Fruit fly (Drosophila melanogaster): ENCODE results near the gene Ada2b.

DNA sequence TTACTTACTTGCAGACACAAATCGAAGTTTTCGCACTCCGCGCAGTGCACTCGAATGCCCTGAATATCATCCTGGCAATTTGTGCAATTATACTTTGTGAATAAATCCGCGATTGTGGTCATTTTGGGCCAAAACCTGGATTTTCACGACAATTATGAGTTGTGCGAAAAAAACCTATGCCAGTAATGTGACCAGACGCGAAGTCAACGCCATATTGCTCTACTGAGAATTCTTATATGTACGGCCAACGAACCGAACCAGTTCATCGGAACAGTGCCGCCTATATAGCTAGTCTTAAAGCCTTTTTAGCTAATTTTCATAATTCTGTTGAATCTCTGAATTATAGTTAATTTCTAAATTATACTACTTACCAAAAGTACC is at the start of gene Ada2b:
- TF ChIP-seq OdsH (GFP tag; optimal IDR thresholded peaks at IDR 0.05) (no peak), h (GFP tag; optimal IDR thresholded peaks at IDR 0.05) (no peak), br (GFP tag; optimal IDR thresholded peaks at IDR 0.05) (no peak), GATAd (GFP tag; optimal IDR thresholded peaks at IDR 0.05) (no peak), Hnf4 (GFP tag; optimal IDR thresholded peaks at IDR 0.05) (no peak)
